Worm (Caenorhabditis elegans) whole organism, L2 larva: Measurements from ENCODE around the gene grl-19.

ENCODE experiments used
- F13H6.1 ChIP-seq: sonication (generic microtip); optimal IDR thresholded peaks from 2 replicates; lab custom pipeline; 2016; ENCODE audit warnings: missing genetic modification characterization, missing compliant biosample characterization
- ZK546.5 ChIP-seq: sonication (generic microtip); optimal IDR thresholded peaks from 2 replicates; lab custom pipeline; 2017; ENCODE audit warnings: missing biosample characterization, missing genetic modification characterization
- alr-1 ChIP-seq: fragments of 150-350 bp; optimal IDR thresholded peaks from 2 replicates; lab custom pipeline; 2014; ENCODE audit warnings: missing biosample characterization, missing genetic modification characterization
- aly-2 ChIP-seq: fragments of 150-350 bp; optimal IDR thresholded peaks from 2 replicates; lab custom pipeline; 2014; ENCODE audit warnings: missing biosample characterization, missing genetic modification characterization
- ceh-16 ChIP-seq: fragments of 150-350 bp; optimal IDR thresholded peaks from 2 replicates; lab custom pipeline; 2014; ENCODE audit warnings: missing biosample characterization, missing genetic modification characterization
- ceh-82 ChIP-seq: fragments of 150-350 bp; optimal IDR thresholded peaks from 2 replicates; lab custom pipeline; 2014; ENCODE audit warnings: missing biosample characterization, missing genetic modification characterization
- nhr-21 ChIP-seq: fragments of 150-350 bp; optimal IDR thresholded peaks from 2 replicates; lab custom pipeline; 2014; ENCODE audit warnings: missing biosample characterization, missing genetic modification characterization
- skn-1 ChIP-seq: sonication (generic microtip); optimal IDR thresholded peaks from 2 replicates; lab custom pipeline; 2017; ENCODE audit warnings: missing biosample characterization, missing genetic modification characterization
- unc-39 ChIP-seq: fragments of 150-350 bp; optimal IDR thresholded peaks from 2 replicates; lab custom pipeline; 2014; ENCODE audit warnings: missing biosample characterization, missing genetic modification characterization
- ztf-11 ChIP-seq: sonication (generic microtip); optimal IDR thresholded peaks from 2 replicates; lab custom pipeline; 2017; ENCODE audit warnings: missing biosample characterization, missing genetic modification characterization
- ztf-4 ChIP-seq: fragments of 150-350 bp; optimal IDR thresholded peaks from 2 replicates; lab custom pipeline; 2014; ENCODE audit warnings: missing biosample characterization, missing genetic modification characterization

ce11 chrIV:300307-300706 lies 48.0 kb upstream of the grl-19 start:
- TF ChIP-seq skn-1: no peak
- TF ChIP-seq ztf-4 (tag; lab: Kevin White, UChicago): no peak
- TF ChIP-seq nhr-21 (tag; lab: Kevin White, UChicago): no peak
- no peak for TF ChIP-seq alr-1 (tag; lab: Kevin White, UChicago)
- no peak for TF ChIP-seq ZK546.5 (tag; lab: Kevin White, UChicago)
- no peak for TF ChIP-seq unc-39
- no peak for TF ChIP-seq ztf-11 (tag; lab: Kevin White, UChicago)
- no peak for TF ChIP-seq aly-2
- TF ChIP-seq ceh-82 (tag; lab: Kevin White, UChicago): no peak
- no peak for TF ChIP-seq F13H6.1 (tag; lab: Kevin White, UChicago)
- TF ChIP-seq ceh-16 (tag; lab: Kevin White, UChicago): no peak
